Worm (Caenorhabditis elegans): ENCODE results near the gene rpl-35.

The rpl-35 gene

ce11 chrIII:7897733-7898132 is 42.8 kb downstream of the rpl-35 start (continued):
- no peak for TF ChIP-seq swsn-7 (tag; optimal IDR thresholded peaks at IDR 0.05)
- no peak for TF ChIP-seq pax-3 (tag; optimal IDR thresholded peaks at IDR 0.05)
- TF ChIP-seq mef-2 (tag; optimal IDR thresholded peaks at IDR 0.05): no peak
- TF ChIP-seq fkh-8 (tag; optimal IDR thresholded peaks at IDR 0.05): no peak
- no peak for TF ChIP-seq fkh-10 (GFP tag; optimal IDR thresholded peaks at IDR 0.05)
- no peak for TF ChIP-seq ama-1 (optimal IDR thresholded peaks at IDR 0.05)
- peak; percentile 58 for TF ChIP-seq snu-23 (GFP tag; optimal IDR thresholded peaks at IDR 0.05)
- no peak for TF ChIP-seq rnt-1 (tag; optimal IDR thresholded peaks at IDR 0.05)
- no peak for TF ChIP-seq F16B12.6 (tag; optimal IDR thresholded peaks at IDR 0.05)
- no peak for TF ChIP-seq ceh-88 (GFP tag; IDR thresholded peaks at IDR 0.05)
- TF ChIP-seq zip-4 (GFP tag; optimal IDR thresholded peaks at IDR 0.05): no peak
- peak; percentile 95 for TF ChIP-seq nhr-85 (tag)
- TF ChIP-seq nhr-77 (tag; optimal IDR thresholded peaks at IDR 0.05): no peak
- TF ChIP-seq zag-1 (tag; optimal IDR thresholded peaks at IDR 0.05): no peak
- no peak for TF ChIP-seq efl-3 (GFP tag; optimal IDR thresholded peaks at IDR 0.05)
- TF ChIP-seq nhr-12 (tag; optimal IDR thresholded peaks at IDR 0.05): no peak
- no peak for TF ChIP-seq ztf-4 (tag; optimal IDR thresholded peaks at IDR 0.05)
- TF ChIP-seq nhr-237 (tag; optimal IDR thresholded peaks at IDR 0.05): peak; percentile 1
- no peak for TF ChIP-seq unc-86 (tag; optimal IDR thresholded peaks at IDR 0.05)
- no peak for TF ChIP-seq sup-37 (GFP tag; optimal IDR thresholded peaks at IDR 0.05)
- no peak for TF ChIP-seq lin-13 (GFP tag; optimal IDR thresholded peaks at IDR 0.05)
- no peak for TF ChIP-seq pqm-1 (tag; optimal IDR thresholded peaks at IDR 0.05)
- no peak for TF ChIP-seq xbp-1 (tag; optimal IDR thresholded peaks at IDR 0.05)
- no peak for TF ChIP-seq tlp-1 (tag; optimal IDR thresholded peaks at IDR 0.05)
- TF ChIP-seq grh-1 (GFP tag; IDR thresholded peaks at IDR 0.05): peak; percentile 83
- no peak for TF ChIP-seq mab-9 (GFP tag; IDR thresholded peaks at IDR 0.05)
- TF ChIP-seq nhr-71 (tag; optimal IDR thresholded peaks at IDR 0.05): peak; percentile 75
- TF ChIP-seq lin-14 (GFP tag; optimal IDR thresholded peaks at IDR 0.05): peak; percentile 57
- TF ChIP-seq nhr-11 (tag; optimal IDR thresholded peaks at IDR 0.05): no peak
- TF ChIP-seq elt-2 (tag; optimal IDR thresholded peaks at IDR 0.05): no peak
- no peak for TF ChIP-seq irx-1 (tag; optimal IDR thresholded peaks at IDR 0.05)
- TF ChIP-seq lsy-2 (tag; optimal IDR thresholded peaks at IDR 0.05): peak; percentile 25 to 88
- no peak for TF ChIP-seq Y116A8C.19 (tag; optimal IDR thresholded peaks at IDR 0.05; ENCODE audit: borderline replicate concordance)
- no peak for TF ChIP-seq lin-39 (tag; optimal IDR thresholded peaks at IDR 0.05)
- no peak for TF ChIP-seq nhr-76 (tag; optimal IDR thresholded peaks at IDR 0.05)
- peak; percentile 62 for TF ChIP-seq tbx-2 (tag; optimal IDR thresholded peaks at IDR 0.05)
- TF ChIP-seq snpc-4 (tag; optimal IDR thresholded peaks at IDR 0.05): no peak
- peak; percentile 36 for TF ChIP-seq nhr-47 (tag; optimal IDR thresholded peaks at IDR 0.05)

DNA sequence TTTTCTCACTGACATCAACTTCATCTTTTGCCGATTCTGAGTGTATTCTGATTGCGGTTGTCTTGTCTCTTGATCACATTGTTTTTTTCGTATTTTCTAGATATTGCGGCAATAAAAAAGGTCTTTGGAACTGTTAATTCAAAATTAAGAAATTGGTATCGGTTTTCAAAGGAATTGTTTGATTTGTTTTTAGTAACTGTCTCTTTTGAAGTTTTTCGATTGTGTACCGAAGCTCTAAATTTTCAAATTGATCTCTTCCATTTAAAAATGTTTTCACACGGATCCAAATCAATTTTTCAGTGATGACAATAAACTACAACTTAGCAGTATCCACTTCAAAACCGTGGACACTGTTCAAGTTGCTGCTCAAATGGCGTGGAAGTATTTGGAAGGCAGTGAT is 45.8 kb downstream of the rpl-35 start, which contains the start of gene best-24:
TSS of gene best-24 (plus strand) at position 301 of the 400 bp plus-strand sequence.
- no peak for TF ChIP-seq efl-1 (optimal IDR thresholded peaks at IDR 0.05)
- TF ChIP-seq efl-1 (GFP tag; optimal IDR thresholded peaks at IDR 0.05 in 1 of 2): peak in 1 of 2 experiments; percentile 87
- TF ChIP-seq ceh-63 (GFP tag; optimal IDR thresholded peaks at IDR 0.05): no peak
- TF ChIP-seq unc-62 (GFP tag; optimal IDR thresholded peaks at IDR 0.05): no peak
- peak; percentile 17 for TF ChIP-seq lin-14 (GFP tag; optimal IDR thresholded peaks at IDR 0.05)
- peak in 1 of 2 experiments; percentile 10 for TF ChIP-seq lin-35 (GFP tag; optimal IDR thresholded peaks at IDR 0.05)
- TF ChIP-seq mab-9 (GFP tag; IDR thresholded peaks at IDR 0.05): no peak
- no peak for TF ChIP-seq ztf-11 (tag; optimal IDR thresholded peaks at IDR 0.05)
- TF ChIP-seq nhr-237 (tag; optimal IDR thresholded peaks at IDR 0.05): no peak
- peak; percentile 18 for TF ChIP-seq snu-23 (GFP tag; optimal IDR thresholded peaks at IDR 0.05)
- TF ChIP-seq blmp-1 (tag; optimal IDR thresholded peaks at IDR 0.05): peak; percentile 23
- no peak for TF ChIP-seq grh-1 (GFP tag; IDR thresholded peaks at IDR 0.05)

Measured in whole organism, L1 larva.